Fruit fly (Drosophila melanogaster): ENCODE results near the gene hiro.
A peak's percentile ranks its signal among the peaks of the same experiment; 100 is the strongest.

The hiro gene

dm6 chr3L:658279-658678 is 29.5 kb downstream of the hiro start:
- 0 out of 3 replicates have a peak, but pooled peaks have one; percentile 32 for TF ChIP-seq fd96Ca (GFP tag; IDR thresholded peaks at IDR 0.05)
- no peak for TF ChIP-seq gl (tag; optimal IDR thresholded peaks at IDR 0.05)
- TF ChIP-seq Snoo (tag; optimal IDR thresholded peaks at IDR 0.05) = no peak
- TF ChIP-seq CG12605 (GFP tag; IDR thresholded peaks at IDR 0.05) = peak; percentile 36; the same call in 1 of the 2 replicates
- peak; percentile 18 for TF ChIP-seq CG17806 (tag; optimal IDR thresholded peaks at IDR 0.05)
- TF ChIP-seq Ets98B (GFP tag; IDR thresholded peaks at IDR 0.05) = peak; percentile 26; the same call in 1 of the 2 replicates
- TF ChIP-seq CG13204 (GFP tag; optimal IDR thresholded peaks at IDR 0.05) = no peak
- TF ChIP-seq Pif1A (GFP tag; optimal IDR thresholded peaks at IDR 0.05) = no peak
- no peak for TF ChIP-seq CG34367 (tag; optimal IDR thresholded peaks at IDR 0.05)
- no peak for TF ChIP-seq D1 (tag; optimal IDR thresholded peaks at IDR 0.05)
- TF ChIP-seq CG9948 (tag; optimal IDR thresholded peaks at IDR 0.05) = peak; percentile 39
- peak; percentile 39; the same call in 1 of the 2 replicates for TF ChIP-seq CG32121 (GFP tag; IDR thresholded peaks at IDR 0.05)
- TF ChIP-seq CG8159 (tag; optimal IDR thresholded peaks at IDR 0.05) = no peak
- no peak for TF ChIP-seq CG10348 (GFP tag; IDR thresholded peaks at IDR 0.05)
- peak; percentile 54 for TF ChIP-seq CG8301 (tag; optimal IDR thresholded peaks at IDR 0.05)
- no peak for TF ChIP-seq EcR (GFP tag; optimal IDR thresholded peaks at IDR 0.05)
- TF ChIP-seq Pif1B (GFP tag; optimal IDR thresholded peaks at IDR 0.05) = peak; percentile 20
- peak; percentile 39 for TF ChIP-seq CG14655 (GFP tag; optimal IDR thresholded peaks at IDR 0.05)
- TF ChIP-seq CG4496 (GFP tag; IDR thresholded peaks at IDR 0.05) = peak; percentile 68; the same call in 2 of the 3 replicates
- no peak for TF ChIP-seq rn (GFP tag; IDR thresholded peaks at IDR 0.05)
- no peak for TF ChIP-seq CG15710 (tag; optimal IDR thresholded peaks at IDR 0.05)

- peak; percentile 93 for TF ChIP-seq Ets98B (GFP tag; IDR thresholded peaks at IDR 0.05)
- TF ChIP-seq CG32121 (GFP tag; IDR thresholded peaks at IDR 0.05) = peak; percentile 89
- peak; percentile 82 for TF ChIP-seq CG9948 (tag; optimal IDR thresholded peaks at IDR 0.05)
- peak; percentile 89 for TF ChIP-seq fd96Ca (GFP tag; IDR thresholded peaks at IDR 0.05)
- TF ChIP-seq Pif1B (GFP tag; optimal IDR thresholded peaks at IDR 0.05) = peak; percentile 89
- TF ChIP-seq EcR (GFP tag; optimal IDR thresholded peaks at IDR 0.05) = peak; percentile 18
- peak; percentile 95 for TF ChIP-seq CG4496 (GFP tag; IDR thresholded peaks at IDR 0.05)
- peak; percentile 86 for TF ChIP-seq CG17806 (tag; optimal IDR thresholded peaks at IDR 0.05)
- peak; percentile 87 for TF ChIP-seq rn (GFP tag; IDR thresholded peaks at IDR 0.05)
- TF ChIP-seq CG12605 (GFP tag; IDR thresholded peaks at IDR 0.05) = peak; percentile 32; the same call in 1 of the 2 replicates
- TF ChIP-seq CG34367 (tag; optimal IDR thresholded peaks at IDR 0.05) = peak; percentile 82
- no peak for TF ChIP-seq CG14655 (GFP tag; optimal IDR thresholded peaks at IDR 0.05)
- TF ChIP-seq CG13204 (GFP tag; optimal IDR thresholded peaks at IDR 0.05) = no peak
- peak; percentile 85 for TF ChIP-seq CG15710 (tag; optimal IDR thresholded peaks at IDR 0.05)
- peak; percentile 56 for TF ChIP-seq gl (tag; optimal IDR thresholded peaks at IDR 0.05)
- no peak for TF ChIP-seq D1 (tag; optimal IDR thresholded peaks at IDR 0.05)
- peak; percentile 92 for TF ChIP-seq Pif1A (GFP tag; optimal IDR thresholded peaks at IDR 0.05)
- TF ChIP-seq CG8301 (tag; optimal IDR thresholded peaks at IDR 0.05) = peak; percentile 86
- TF ChIP-seq CG8159 (tag; optimal IDR thresholded peaks at IDR 0.05) = peak; percentile 88
- peak; percentile 90 for TF ChIP-seq Snoo (tag; optimal IDR thresholded peaks at IDR 0.05)
- peak; percentile 30; the same call in 1 of the 2 replicates for TF ChIP-seq CG10348 (GFP tag; IDR thresholded peaks at IDR 0.05)
Observed at dm6 chr3L:654019-654418, 33.7 kb downstream of the hiro start, which contains the start of the genes MED30 and Rev1. TSS of gene MED30 (minus strand) at chr3L:654089. TSS of gene Rev1 (plus strand) at chr3L:654363.

DNA sequence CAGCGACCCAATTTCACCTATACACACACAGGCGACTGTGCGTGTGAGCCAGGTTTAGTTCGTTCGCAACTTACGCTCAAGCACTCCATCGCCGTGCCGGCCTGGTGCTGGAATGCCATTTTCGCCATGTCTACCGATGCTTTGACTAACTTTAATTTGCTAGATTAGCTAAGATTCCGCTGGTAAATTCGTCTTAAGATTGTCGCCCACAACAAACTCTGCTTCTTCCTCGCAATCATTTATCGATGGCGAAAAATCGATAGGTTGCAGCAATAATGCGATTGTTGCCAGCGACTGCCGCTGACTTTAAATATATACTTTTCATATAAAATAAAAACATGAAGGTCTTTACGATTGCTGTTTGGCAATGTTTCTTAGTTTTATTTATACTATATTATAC is 35.1 kb downstream of the hiro start, which contains the start of gene CG3402:
Gene CG3402 (minus strand): TSS at position 245 of the 400 bp plus-strand sequence.
- no peak for TF ChIP-seq rn (GFP tag; IDR thresholded peaks at IDR 0.05)
- peak; percentile 19 for TF ChIP-seq EcR (GFP tag; optimal IDR thresholded peaks at IDR 0.05)
- no peak for TF ChIP-seq CG15710 (tag; optimal IDR thresholded peaks at IDR 0.05)
- no peak for TF ChIP-seq CG12605 (GFP tag; IDR thresholded peaks at IDR 0.05)
- TF ChIP-seq Ets98B (GFP tag; IDR thresholded peaks at IDR 0.05) = no peak

dm6 chr3L:649025-649769 is 38.6 kb downstream of the hiro start:
- TF ChIP-seq gl (tag; optimal IDR thresholded peaks at IDR 0.05) = no peak
- TF ChIP-seq CG15710 (tag; optimal IDR thresholded peaks at IDR 0.05) = no peak
- TF ChIP-seq CG10348 (GFP tag; IDR thresholded peaks at IDR 0.05) = no peak
- no peak for TF ChIP-seq D1 (tag; optimal IDR thresholded peaks at IDR 0.05)
- TF ChIP-seq Ets98B (GFP tag; IDR thresholded peaks at IDR 0.05) = no peak
- TF ChIP-seq Pif1B (GFP tag; optimal IDR thresholded peaks at IDR 0.05) = no peak
- no peak for TF ChIP-seq CG4496 (GFP tag; IDR thresholded peaks at IDR 0.05)
- TF ChIP-seq Snoo (tag; optimal IDR thresholded peaks at IDR 0.05) = no peak
- TF ChIP-seq CG9948 (tag; optimal IDR thresholded peaks at IDR 0.05) = no peak
- no peak for TF ChIP-seq CG8301 (tag; optimal IDR thresholded peaks at IDR 0.05)
- TF ChIP-seq CG13204 (GFP tag; optimal IDR thresholded peaks at IDR 0.05) = no peak
- no peak for TF ChIP-seq CG12605 (GFP tag; IDR thresholded peaks at IDR 0.05)

- TF ChIP-seq CG32121 (GFP tag; IDR thresholded peaks at IDR 0.05) (peak; percentile 49; the same call in 1 of the 2 replicates), D1 (tag; optimal IDR thresholded peaks at IDR 0.05) (no peak), EcR (GFP tag; optimal IDR thresholded peaks at IDR 0.05) (peak; percentile 95), CG8159 (tag; optimal IDR thresholded peaks at IDR 0.05) (peak; percentile 13), Ets98B (GFP tag; IDR thresholded peaks at IDR 0.05) (peak; percentile 42; the same call in 1 of the 2 replicates)
Observed at dm6 chr3L:648155-649024, 39.4 kb downstream of the hiro start, which contains the start of gene Gale. TSS of gene Gale (plus strand) at chr3L:648555.

Data from whole organism, pupa.